Worm (Caenorhabditis elegans) whole organism, late embryonic: ENCODE results near the gene xtr-2.

ENCODE experiments used
- ama-1 ChIP-seq: fragments of 150-350 bp; optimal IDR thresholded peaks from 2 replicates; lab custom pipeline; 2014
- ceh-48 ChIP-seq: sonication (generic microtip); optimal IDR thresholded peaks from 2 replicates; lab custom pipeline; 2016; ENCODE audit warnings: missing genetic modification characterization, inconsistent platforms, missing compliant biosample characterization
- pha-4 ChIP-seq: fragments of 150-350 bp; optimal IDR thresholded peaks from 2 replicates; lab custom pipeline; 2018; ENCODE audit warnings: missing biosample characterization, missing genetic modification reagents, missing genetic modification characterization
- rnt-1 ChIP-seq: sonication (generic microtip); optimal IDR thresholded peaks from 2 replicates; lab custom pipeline; 2016; ENCODE audit warnings: missing genetic modification characterization, missing compliant biosample characterization
- sox-4 ChIP-seq: sonication (generic microtip); optimal IDR thresholded peaks from 2 replicates; lab custom pipeline; 2017; ENCODE audit warnings: mild to moderate bottlenecking, missing genetic modification characterization, inconsistent platforms, missing compliant biosample characterization

ce11 chrX:12314395-12314794, 973 bp upstream of the xtr-2 start:
- TF ChIP-seq ama-1 (lab: Kevin White, UChicago), result no peak
- TF ChIP-seq ceh-48, result no peak
- no peak for TF ChIP-seq pha-4 (tag; lab: Kevin White, UChicago)
- TF ChIP-seq sox-4 (tag; lab: Kevin White, UChicago), result no peak
- TF ChIP-seq rnt-1 (tag; lab: Kevin White, UChicago), result no peak
